Worm (Caenorhabditis elegans): ENCODE measurements around the gene F22E5.2.

ce11 chrII:2637359-2637758 lies 27.8 kb upstream of the F22E5.2 start, which contains the start of gene F22E5.21:
- TF ChIP-seq dao-5 (tag; optimal IDR thresholded peaks at IDR 0.05), result no peak
- TF ChIP-seq him-1 (tag; optimal IDR thresholded peaks at IDR 0.05), result no peak

All from whole organism, L4/young adult.